Fruit fly (Drosophila melanogaster): ENCODE data around the gene Cpr35B.
A peak's percentile ranks its signal among the peaks of the same experiment; 100 is the strongest.

The Cpr35B gene

dm6 chr2L:14398562-14398961 is 26.4 kb downstream of the Cpr35B start (continued):
- TF ChIP-seq ci (GFP tag; IDR thresholded peaks at IDR 0.05) (peak; percentile 33; the same call in 1 of the 3 replicates), ken (GFP tag; IDR thresholded peaks at IDR 0.05) (0 out of 3 replicates have a peak, but pooled peaks have one; percentile 22), CG9609 (GFP tag; optimal IDR thresholded peaks at IDR 0.05) (no peak), sens (GFP tag) (peak; percentile 40)

dm6 chr2L:14397948-14398347 is 27.0 kb downstream of the Cpr35B start:
- TF ChIP-seq CG8281 (tag; optimal IDR thresholded peaks at IDR 0.05), result peak; percentile 68
- TF ChIP-seq abd-A (tag; optimal IDR thresholded peaks at IDR 0.05), result no peak
- no peak for TF ChIP-seq Lim3 (GFP tag; IDR thresholded peaks at IDR 0.05)
- TF ChIP-seq CG2199 (GFP tag; IDR thresholded peaks at IDR 0.05), result peak; percentile 39; the same call in 1 of the 3 replicates
- TF ChIP-seq Deaf1 (tag; optimal IDR thresholded peaks at IDR 0.05), result peak; percentile 18
- peak; percentile 19 for TF ChIP-seq Med (GFP tag)
- no peak for TF ChIP-seq CG13624 (GFP tag; optimal IDR thresholded peaks at IDR 0.05)
- no peak for TF ChIP-seq dan (GFP tag; IDR thresholded peaks at IDR 0.05)
- no peak for TF ChIP-seq BtbVII (GFP tag; optimal IDR thresholded peaks at IDR 0.05)
- TF ChIP-seq chm (GFP tag; IDR thresholded peaks at IDR 0.05), result 0 out of 2 replicates have a peak, but pooled peaks have one; percentile 33
- TF ChIP-seq zfh2 (GFP tag; optimal IDR thresholded peaks at IDR 0.05), result no peak
- TF ChIP-seq CG14667 (GFP tag; IDR thresholded peaks at IDR 0.05), result no peak
- 0 out of 2 replicates have a peak, but pooled peaks have one; percentile 4 for TF ChIP-seq CG5953 (GFP tag; IDR thresholded peaks at IDR 0.05)
- TF ChIP-seq CG8359 (GFP tag; optimal IDR thresholded peaks at IDR 0.05; ENCODE audit: borderline replicate concordance), result no peak
- TF ChIP-seq CG12071 (GFP tag; optimal IDR thresholded peaks at IDR 0.05), result peak; percentile 18
- TF ChIP-seq CG3847 (GFP tag; IDR thresholded peaks at IDR 0.05), result 0 out of 2 replicates have a peak, but pooled peaks have one; percentile 7
- no peak for TF ChIP-seq hbn (GFP tag; IDR thresholded peaks at IDR 0.05; ENCODE audit: partially characterized antibody)
- no peak for TF ChIP-seq pros (GFP tag; optimal IDR thresholded peaks at IDR 0.05)
- TF ChIP-seq E2f2 (GFP tag; IDR thresholded peaks at IDR 0.05), result 0 out of 2 replicates have a peak, but pooled peaks have one; percentile 7
- no peak for TF ChIP-seq nerfin-1 (tag; optimal IDR thresholded peaks at IDR 0.05)
- TF ChIP-seq sug (tag; optimal IDR thresholded peaks at IDR 0.05), result no peak
- TF ChIP-seq hkb (optimal IDR thresholded peaks at IDR 0.05), result no peak
- peak; percentile 15; the same call in 1 of the 2 replicates for TF ChIP-seq hkb (GFP tag; IDR thresholded peaks at IDR 0.05)
- 0 out of 2 replicates have a peak, but pooled peaks have one; percentile 24 for TF ChIP-seq CG32767 (GFP tag; IDR thresholded peaks at IDR 0.05)
- no peak for TF ChIP-seq CG3407 (GFP tag; optimal IDR thresholded peaks at IDR 0.05)
- TF ChIP-seq stwl (tag; optimal IDR thresholded peaks at IDR 0.05), result peak; percentile 22
- 0 out of 3 replicates have a peak, but pooled peaks have one; percentile 20 for TF ChIP-seq CG14050 (GFP tag; IDR thresholded peaks at IDR 0.05)
- no peak for TF ChIP-seq E2f1 (GFP tag; IDR thresholded peaks at IDR 0.05)
- TF ChIP-seq mirr (GFP tag; optimal IDR thresholded peaks at IDR 0.05), result peak; percentile 22
- peak; percentile 50; the same call in 1 of the 2 replicates for TF ChIP-seq HLH3B (GFP tag; IDR thresholded peaks at IDR 0.05)
- TF ChIP-seq repo (GFP tag; optimal IDR thresholded peaks at IDR 0.05), result no peak
- no peak for TF ChIP-seq pan (optimal IDR thresholded peaks at IDR 0.05)
- peak in 1 of 2 experiments; percentile 31 for TF ChIP-seq pan (GFP tag; optimal IDR thresholded peaks at IDR 0.05 in 1 of 2, IDR thresholded peaks at IDR 0.05 in 1 of 2)
- peak; percentile 4 for TF ChIP-seq Ets65A (GFP tag)
- TF ChIP-seq odd (GFP tag; optimal IDR thresholded peaks at IDR 0.05), result no peak
- TF ChIP-seq Ets97D (GFP tag; optimal IDR thresholded peaks at IDR 0.05), result no peak
- TF ChIP-seq CG8290 (GFP tag; optimal IDR thresholded peaks at IDR 0.05), result no peak
- peak in 1 of 2 experiments; percentile 14 for TF ChIP-seq CG8290 (tag; optimal IDR thresholded peaks at IDR 0.05)
- TF ChIP-seq sens (GFP tag), result peak; percentile 18
- TF ChIP-seq Aef1 (GFP tag; IDR thresholded peaks at IDR 0.05), result 0 out of 3 replicates have a peak, but pooled peaks have one; percentile 16
- TF ChIP-seq CG4424 (GFP tag; optimal IDR thresholded peaks at IDR 0.05), result no peak
- TF ChIP-seq Jarid2 (GFP tag; optimal IDR thresholded peaks at IDR 0.05), result peak; percentile 8
- no peak for TF ChIP-seq CG18764 (GFP tag; optimal IDR thresholded peaks at IDR 0.05)
- TF ChIP-seq CG7357 (GFP tag; IDR thresholded peaks at IDR 0.05), result 0 out of 3 replicates have a peak, but pooled peaks have one; percentile 21
- 0 out of 3 replicates have a peak, but pooled peaks have one; percentile 26 for TF ChIP-seq ci (GFP tag; IDR thresholded peaks at IDR 0.05)
- TF ChIP-seq CG34376 (GFP tag; optimal IDR thresholded peaks at IDR 0.05), result no peak
- TF ChIP-seq wek (GFP tag; optimal IDR thresholded peaks at IDR 0.05), result peak; percentile 52
- no peak for TF ChIP-seq CG7839 (tag; optimal IDR thresholded peaks at IDR 0.05)

All from whole organism, embryonic.